Worm (Caenorhabditis elegans): ENCODE data around the gene cids-1.

DNA sequence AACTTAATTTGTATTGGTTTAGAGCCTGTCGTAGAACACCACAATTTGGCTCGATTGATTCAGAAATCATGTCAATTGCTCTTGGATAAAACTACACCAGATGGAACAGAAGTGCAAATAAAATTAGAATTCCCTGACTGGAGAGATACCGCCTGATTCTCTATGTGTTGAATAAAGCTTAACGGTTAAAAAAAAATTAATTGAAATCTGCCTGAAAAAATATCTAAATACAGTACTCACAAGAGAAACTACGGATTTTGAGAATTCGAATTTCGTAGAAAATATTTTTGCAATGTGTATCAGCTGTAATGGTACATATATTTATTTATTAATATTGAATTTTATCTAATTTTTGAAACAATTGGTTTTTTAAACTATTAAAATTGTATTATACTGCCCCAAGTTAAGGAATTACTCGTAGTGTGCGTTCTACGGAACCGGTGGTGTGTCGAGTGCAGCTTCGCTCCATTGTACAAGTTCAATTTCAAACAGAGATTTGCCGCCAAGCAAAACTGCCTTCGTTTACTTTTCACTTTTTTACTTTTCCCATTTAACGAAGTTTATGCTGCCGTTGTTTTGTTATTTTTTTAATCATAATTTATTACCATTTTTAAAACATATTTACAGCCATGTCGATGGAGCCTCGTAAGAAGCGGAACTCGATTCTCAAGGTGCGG is 5.9 kb downstream of the cids-1 start, which contains the start of gene knl-1:
- TF ChIP-seq pes-1 (GFP tag; IDR thresholded peaks at IDR 0.05) (no peak; the same call in 1 of the 2 replicates), ama-1 (optimal IDR thresholded peaks at IDR 0.05) (no peak), flt-1 (GFP tag; IDR thresholded peaks at IDR 0.05) (no peak), hmbx-1 (tag; optimal IDR thresholded peaks at IDR 0.05) (no peak), B0310.2 (tag; optimal IDR thresholded peaks at IDR 0.05) (no peak), hnd-1 (tag; optimal IDR thresholded peaks at IDR 0.05) (no peak), F13C5.2 (tag; optimal IDR thresholded peaks at IDR 0.05) (peak; percentile 51), scrt-1 (GFP tag; IDR thresholded peaks at IDR 0.05) (no peak), sea-1 (GFP tag; conservative IDR thresholded peaks at IDR 0.05) (no peak), ceh-13 (GFP tag; optimal IDR thresholded peaks at IDR 0.05) (no peak)

All from whole organism, early embryonic.